Fruit fly (Drosophila melanogaster) whole organism, embryonic: ENCODE results near the gene Hf.

ENCODE experiments used
- Awh ChIP-seq: fragments of 200-800 bp; sonication (Bioruptor generic); IDR thresholded peaks from 2 replicates; pipeline ENCODE4, ENCODE4 v1.3.6; 2022; ENCODE audit warnings: missing biosample characterization, missing genetic modification characterization
- Bgb ChIP-seq: fragments of 200-800 bp; sonication (Bioruptor generic); IDR thresholded peaks from 2 replicates; pipeline ENCODE4 v1.3.6; 2022; ENCODE audit warnings: missing biosample characterization, missing genetic modification characterization; ENCODE audit not compliant: partially characterized antibody
- CG10959 ChIP-seq: fragments of 200-800 bp; sonication (Bioruptor generic); IDR thresholded peaks from 2 replicates; pipeline ENCODE4 v1.3.6; 2022; ENCODE audit warnings: missing biosample characterization, missing genetic modification characterization
- CG11560 ChIP-seq: fragments of 200-800 bp; sonication (Bioruptor generic); IDR thresholded peaks from 3 replicates; pipeline ENCODE4 v1.3.6; 2022; ENCODE audit warnings: missing biosample characterization, missing genetic modification characterization
- CG15696 ChIP-seq: fragments of 200-800 bp; sonication (Bioruptor generic); optimal IDR thresholded peaks from 2 replicates; lab custom pipeline; 2019; ENCODE audit warnings: missing biosample characterization, mild to moderate bottlenecking, missing genetic modification characterization, moderate library complexity
- CG1603 ChIP-seq: fragments of 200-800 bp; sonication (Bioruptor generic); optimal IDR thresholded peaks from 2 replicates; lab custom pipeline; 2019; ENCODE audit warnings: missing biosample characterization, mild to moderate bottlenecking, missing genetic modification characterization, moderate library complexity
- CG16815 ChIP-seq: fragments of 200-800 bp; sonication (Bioruptor generic); optimal IDR thresholded peaks from 3 replicates; lab custom pipeline; 2017; ENCODE audit warnings: missing biosample characterization, mild to moderate bottlenecking, missing genetic modification characterization
- CG17385 ChIP-seq: fragments of 200-800 bp; sonication (Bioruptor generic); optimal IDR thresholded peaks from 3 replicates; lab custom pipeline; 2018; ENCODE audit warnings: missing biosample characterization, mild to moderate bottlenecking, missing genetic modification characterization
- CG17612 ChIP-seq: fragments of 200-800 bp; sonication (Bioruptor generic); IDR thresholded peaks from 2 replicates; pipeline ENCODE4 v1.3.6; 2022; ENCODE audit warnings: missing biosample characterization, missing genetic modification characterization
- CG2120 ChIP-seq: fragments of 200-800 bp; sonication (Bioruptor generic); optimal IDR thresholded peaks from 3 replicates; lab custom pipeline; 2016; ENCODE audit warnings: missing biosample characterization, missing genetic modification characterization
- CG2129 ChIP-seq: fragments of 200-800 bp; sonication (Bioruptor generic); IDR thresholded peaks from 2 replicates; pipeline ENCODE4 v1.3.6; 2022; ENCODE audit warnings: missing biosample characterization, missing genetic modification characterization; ENCODE audit not compliant: partially characterized antibody
- CG30020 ChIP-seq: fragments of 200-800 bp; optimal IDR thresholded peaks from 2 replicates; lab custom pipeline; 2019; ENCODE audit warnings: missing biosample characterization, mild to moderate bottlenecking, missing genetic modification characterization, moderate library complexity
- CG30403 ChIP-seq: fragments of 200-800 bp; sonication (Bioruptor generic); optimal IDR thresholded peaks from 3 replicates; lab custom pipeline; 2016; ENCODE audit warnings: missing biosample characterization, missing genetic modification characterization
- CG32767 ChIP-seq: fragments of 200-800 bp; sonication (Bioruptor generic); IDR thresholded peaks from 2 replicates; pipeline ENCODE4 v1.3.6; 2022; ENCODE audit warnings: missing biosample characterization, missing genetic modification characterization
- CG33213 ChIP-seq: fragments of 200-800 bp; sonication (Bioruptor generic); optimal IDR thresholded peaks from 3 replicates; lab custom pipeline; 2016; ENCODE audit warnings: missing biosample characterization, missing genetic modification characterization
- CG34422 ChIP-seq: fragments of 200-800 bp; sonication (Bioruptor generic); IDR thresholded peaks from 3 replicates; pipeline ENCODE4 v1.3.6; 2022; ENCODE audit warnings: missing biosample characterization, missing genetic modification characterization
- CG6689 ChIP-seq: fragments of 200-800 bp; sonication (Bioruptor generic); IDR thresholded peaks from 2 replicates; pipeline ENCODE4 v1.3.6; 2022; ENCODE audit warnings: missing biosample characterization, missing genetic modification characterization
- CG6813 ChIP-seq: fragments of 200-800 bp; sonication (Bioruptor generic); optimal IDR thresholded peaks from 2 replicates; lab custom pipeline; 2017; ENCODE audit warnings: missing biosample characterization, missing genetic modification characterization, mild to moderate bottlenecking, moderate library complexity, missing genetic modification reagents
- CG7745 ChIP-seq: fragments of 200-800 bp; sonication (Bioruptor generic); optimal IDR thresholded peaks from 2 replicates; lab custom pipeline; 2018; ENCODE audit warnings: missing biosample characterization, mild to moderate bottlenecking, missing genetic modification characterization, moderate library complexity
- CG7839 ChIP-seq: fragments of 200-800 bp; sonication (Bioruptor generic); optimal IDR thresholded peaks from 3 replicates; lab custom pipeline; 2018; ENCODE audit warnings: missing biosample characterization, mild to moderate bottlenecking, missing genetic modification characterization, moderate library complexity
- CG8388 ChIP-seq: fragments of 200-800 bp; sonication (Bioruptor generic); optimal IDR thresholded peaks from 2 replicates; lab custom pipeline; 2019; ENCODE audit warnings: missing biosample characterization, mild to moderate bottlenecking, missing genetic modification characterization, moderate library complexity
- CG9817 ChIP-seq: fragments of 200-800 bp; sonication (Bioruptor generic); optimal IDR thresholded peaks from 2 replicates; lab custom pipeline; 2018; ENCODE audit warnings: missing biosample characterization, mild to moderate bottlenecking, missing genetic modification characterization, moderate library complexity
- CG9876 ChIP-seq: fragments of 200-800 bp; sonication (Bioruptor generic); optimal IDR thresholded peaks from 2 replicates; lab custom pipeline; 2016; ENCODE audit warnings: missing biosample characterization, missing genetic modification characterization
- Dek ChIP-seq: fragments of 200-800 bp; sonication (Bioruptor generic); optimal IDR thresholded peaks from 3 replicates; lab custom pipeline; 2019; ENCODE audit warnings: missing biosample characterization, mild to moderate bottlenecking, missing genetic modification characterization, moderate library complexity
- Drgx ChIP-seq: fragments of 200-800 bp; sonication (Bioruptor generic); IDR thresholded peaks from 2 replicates; pipeline ENCODE4 v1.3.6; 2022; ENCODE audit warnings: missing biosample characterization, missing genetic modification characterization
- HLH4C ChIP-seq: fragments of 200-800 bp; sonication (Bioruptor generic); IDR thresholded peaks from 3 replicates; pipeline ENCODE4 v1.3.6; 2022; ENCODE audit warnings: missing biosample characterization, missing genetic modification characterization; ENCODE audit not compliant: partially characterized antibody
- Med ChIP-seq: fragments of 200-800 bp; sonication (Bioruptor generic); peaks from one replicate; lab custom pipeline; 2016; ENCODE audit warnings: missing biosample characterization, missing genetic modification characterization, mild to moderate bottlenecking, inconsistent platforms, moderate library complexity
- Neu2 ChIP-seq: fragments of 200-800 bp; sonication (Bioruptor generic); optimal IDR thresholded peaks from 3 replicates; lab custom pipeline; 2016; ENCODE audit warnings: missing biosample characterization, missing genetic modification characterization, borderline replicate concordance
- Nf-YA ChIP-seq: fragments of 200-800 bp; sonication (Bioruptor generic); IDR thresholded peaks from 2 replicates; pipeline ENCODE4 v1.3.6; 2022; ENCODE audit warnings: missing biosample characterization, missing genetic modification characterization
- Oli ChIP-seq: fragments of 200-800 bp; sonication (Bioruptor generic); optimal IDR thresholded peaks from 2 replicates; lab custom pipeline; 2018; ENCODE audit warnings: missing biosample characterization, mild to moderate bottlenecking, missing genetic modification characterization, moderate library complexity
- Sox100B ChIP-seq: fragments of 200-800 bp; sonication (Bioruptor generic); optimal IDR thresholded peaks from 3 replicates; lab custom pipeline; 2018; ENCODE audit warnings: missing biosample characterization, mild to moderate bottlenecking, missing genetic modification characterization
- Usf ChIP-seq: fragments of 200-800 bp; sonication (Bioruptor generic); optimal IDR thresholded peaks from 2 replicates; lab custom pipeline; 2017; ENCODE audit warnings: missing genotype, missing biosample characterization, missing genetic modification characterization
- aop ChIP-seq: fragments of 200-800 bp; sonication (Bioruptor generic); IDR thresholded peaks from 2 replicates; pipeline ENCODE4 v1.3.6; 2022; ENCODE audit warnings: missing biosample characterization, missing genetic modification characterization
- ara ChIP-seq: fragments of 200-800 bp; sonication (Bioruptor generic); IDR thresholded peaks from 2 replicates; pipeline ENCODE4 v1.3.6; 2022; ENCODE audit warnings: missing biosample characterization, missing genetic modification characterization
- fd96Cb ChIP-seq: fragments of 200-800 bp; sonication (Bioruptor generic); optimal IDR thresholded peaks from 2 replicates; lab custom pipeline; 2018; ENCODE audit warnings: missing biosample characterization, mild to moderate bottlenecking, missing genetic modification characterization, moderate library complexity
- gcm ChIP-seq: fragments of 200-800 bp; sonication (Bioruptor generic); optimal IDR thresholded peaks from 2 replicates; lab custom pipeline; 2019; ENCODE audit warnings: missing biosample characterization, mild to moderate bottlenecking, missing genetic modification characterization, moderate library complexity
- ind ChIP-seq: fragments of 200-800 bp; sonication (Bioruptor generic); optimal IDR thresholded peaks from 3 replicates; lab custom pipeline; 2016; ENCODE audit warnings: missing biosample characterization, missing genetic modification characterization
- kni ChIP-seq: fragments of 200-800 bp; sonication (Bioruptor generic); optimal IDR thresholded peaks from 3 replicates; lab custom pipeline; 2017; ENCODE audit warnings: mild to moderate bottlenecking, missing biosample characterization, missing genetic modification reagents, missing genetic modification characterization
- lilli ChIP-seq: fragments of 200-800 bp; sonication (Bioruptor generic); optimal IDR thresholded peaks from 3 replicates; lab custom pipeline; 2016; ENCODE audit warnings: missing biosample characterization, missing genetic modification characterization
- lmd ChIP-seq: fragments of 200-800 bp; sonication (Bioruptor generic); IDR thresholded peaks from 2 replicates; pipeline ENCODE4 v1.3.6; 2022; ENCODE audit warnings: missing biosample characterization, missing genetic modification characterization
- mld ChIP-seq: fragments of 200-800 bp; sonication (Bioruptor generic); IDR thresholded peaks from 3 replicates; pipeline ENCODE4 v1.3.6; 2022; ENCODE audit warnings: missing biosample characterization, missing genetic modification characterization; ENCODE audit not compliant: partially characterized antibody
- onecut ChIP-seq: fragments of 200-800 bp; sonication (Bioruptor generic); IDR thresholded peaks from 2 replicates; pipeline ENCODE4 v1.3.6; 2022; ENCODE audit warnings: missing biosample characterization, missing genetic modification characterization
- prd ChIP-seq, 3 experiments: fragments of >200 bp in 2 of 3; fragments of 200-800 bp in 1 of 3; sonication (Bioruptor generic) in 1 of 3; optimal IDR thresholded peaks in 2 of 3; IDR thresholded peaks in 1 of 3; 2 replicates in 2 of 3; 3 replicates in 1 of 3; pipeline versions ENCODE4 v1.3.6 to Lab custom; 2017 to 2022; ENCODE audit warnings: missing biosample characterization in 1 of 3, missing genetic modification characterization in 1 of 3
- slbo ChIP-seq: fragments of 200-800 bp; sonication (Bioruptor generic); IDR thresholded peaks from 2 replicates; pipeline ENCODE4 v1.3.6; 2022; ENCODE audit warnings: missing biosample characterization, missing genetic modification characterization
- slp2 ChIP-seq: fragments of 200-800 bp; sonication (Bioruptor generic); optimal IDR thresholded peaks from 2 replicates; lab custom pipeline; 2016; ENCODE audit warnings: missing biosample characterization, missing genetic modification characterization
- sr ChIP-seq: fragments of 200-800 bp; sonication (Bioruptor generic); IDR thresholded peaks from 3 replicates; pipeline ENCODE4 v1.3.6; 2022; ENCODE audit warnings: missing biosample characterization, missing genetic modification characterization
- ttk ChIP-seq: fragments of 200-800 bp; sonication (Bioruptor generic); IDR thresholded peaks from 2 replicates; pipeline ENCODE4 v2.1.2; 2022; ENCODE audit warnings: missing biosample characterization, missing genetic modification characterization
- unc-4 ChIP-seq: fragments of 200-800 bp; sonication (Bioruptor generic); IDR thresholded peaks from 2 replicates; pipeline ENCODE4 v1.3.6; 2022; ENCODE audit warnings: missing biosample characterization, missing genetic modification characterization; ENCODE audit not compliant: partially characterized antibody
- vvl ChIP-seq: fragments of 200-800 bp; sonication (Bioruptor generic); IDR thresholded peaks from 2 replicates; pipeline ENCODE4 v1.3.6; 2022; ENCODE audit warnings: missing biosample characterization, missing genetic modification characterization
- zfh1 ChIP-seq: fragments of 200-800 bp; sonication (Bioruptor generic); IDR thresholded peaks from 3 replicates; pipeline ENCODE4 v1.3.6; 2022; ENCODE audit warnings: missing biosample characterization, missing genetic modification characterization

Gene Hf

dm6 chr2L:19937804-19938461 lies 29.6 kb downstream of the Hf start (continued):
- TF ChIP-seq Oli (no peak), ttk (GFP tag; lab: Robert Waterston, UW) (no peak), gcm (peak; percentile 32), zfh1 (GFP tag; lab: Robert Waterston, UW) (no peak), kni (GFP tag; lab: Kevin White, UChicago) (peak; percentile 82), ara (peak; percentile 26; the same call in 1 of the 2 replicates), CG9817 (no peak), Sox100B (GFP tag; lab: Kevin White, UChicago) (no peak), CG15696 (tag; lab: Kevin White, UChicago) (peak; percentile 35), CG2129 (GFP tag; lab: Robert Waterston, UW) (no peak), CG33213 (GFP tag; lab: Kevin White, UChicago) (no peak), ind (GFP tag; lab: Kevin White, UChicago) (no peak), CG30403 (GFP tag; lab: Kevin White, UChicago) (no peak), CG6689 (GFP tag; lab: Robert Waterston, UW) (no peak), mld (GFP tag; lab: Robert Waterston, UW) (no peak), CG6813 (GFP tag; lab: Kevin White, UChicago) (peak; percentile 43), CG7839 (tag; lab: Kevin White, UChicago) (no peak), CG16815 (GFP tag; lab: Kevin White, UChicago) (no peak), Bgb (no peak), Dek (tag; lab: Kevin White, UChicago) (no peak), onecut (GFP tag; lab: Robert Waterston, UW) (peak; percentile 37), CG11560 (tag; lab: Robert Waterston, UW) (no peak), slbo (GFP tag; lab: Robert Waterston, UW) (no peak), CG32767 (GFP tag; lab: Robert Waterston, UW) (no peak), CG30020 (tag; lab: Kevin White, UChicago) (no peak), CG2120 (GFP tag; lab: Kevin White, UChicago) (no peak), slp2 (GFP tag; lab: Kevin White, UChicago) (no peak), CG7745 (no peak), HLH4C (GFP tag; lab: Robert Waterston, UW) (no peak), Usf (GFP tag; lab: Kevin White, UChicago) (no peak), CG17612 (no peak), unc-4 (GFP tag; lab: Robert Waterston, UW) (no peak), Neu2 (GFP tag; lab: Kevin White, UChicago) (no peak), CG10959 (GFP tag; lab: Robert Waterston, UW) (no peak), Awh (GFP tag; lab: Robert Waterston, UW) (peak; percentile 80), Med (GFP tag; lab: Kevin White, UChicago) (peak; percentile 2), sr (GFP tag; lab: Robert Waterston, UW) (no peak), CG8388 (GFP tag; lab: Kevin White, UChicago) (no peak), Drgx (no peak), lmd (GFP tag; lab: Robert Waterston, UW) (no peak), vvl (peak; percentile 70; the same call in 1 of the 2 replicates), CG9876 (GFP tag; lab: Kevin White, UChicago) (no peak), Nf-YA (GFP tag; lab: Robert Waterston, UW) (no peak), aop (GFP tag; lab: Robert Waterston, UW) (no peak), lilli (GFP tag; lab: Kevin White, UChicago) (no peak), CG17385 (GFP tag; lab: Kevin White, UChicago) (no peak), CG34422 (no peak), fd96Cb (no peak), CG1603 (no peak), prd (optimal IDR thresholded peaks at IDR 0.05; lab: Kevin White, UChicago) (no peak), prd (GFP tag; IDR thresholded peaks at IDR 0.05; lab: Robert Waterston, UW) (no peak)
